Worm (Caenorhabditis elegans): ENCODE data around the gene Y53F4B.39.
A peak's percentile ranks its signal among the peaks of the same experiment; 100 is the strongest.

Y53F4B.39 gene

ce11 chrII:15165681-15166235 lies 55.8 kb downstream of the Y53F4B.39 start, which contains the start of gene gst-27 (continued):
- TF ChIP-seq snpc-1.3 (tag; optimal IDR thresholded peaks at IDR 0.05; ENCODE audit: insufficient read depth) (peak; percentile 95), mcd-1 (GFP tag; IDR thresholded peaks at IDR 0.05) (peak; percentile 77), him-1 (tag; optimal IDR thresholded peaks at IDR 0.05) (peak; percentile 88), ztf-18 (tag; optimal IDR thresholded peaks at IDR 0.05) (peak; percentile 76), mxl-1 (tag; optimal IDR thresholded peaks at IDR 0.05) (peak; percentile 87), ceh-40 (GFP tag; IDR thresholded peaks at IDR 0.05) (peak; percentile 84), zim-3 (tag; optimal IDR thresholded peaks at IDR 0.05) (peak; percentile 92), nhr-179 (tag; optimal IDR thresholded peaks at IDR 0.05) (peak; percentile 72), unc-62 (GFP tag; optimal IDR thresholded peaks at IDR 0.05) (no peak), chd-7 (tag; optimal IDR thresholded peaks at IDR 0.05) (peak; percentile 93), B0336.3 (GFP tag; IDR thresholded peaks at IDR 0.05) (peak; percentile 87), repo-1 (tag; optimal IDR thresholded peaks at IDR 0.05) (peak; percentile 76), nfya-2 (GFP tag; IDR thresholded peaks at IDR 0.05) (no peak), F57C9.4 (tag; optimal IDR thresholded peaks at IDR 0.05) (peak; percentile 39), hlh-12 (tag; optimal IDR thresholded peaks at IDR 0.05) (no peak), tbx-9 (tag; optimal IDR thresholded peaks at IDR 0.05; ENCODE audit: borderline replicate concordance) (peak; percentile 68), Y67H2A.10 (GFP tag; conservative IDR thresholded peaks at IDR 0.05) (no peak), athp-1 (tag; optimal IDR thresholded peaks at IDR 0.05) (peak; percentile 87), nhr-80 (tag; optimal IDR thresholded peaks at IDR 0.05) (peak; percentile 69), sptf-2 (GFP tag; optimal IDR thresholded peaks at IDR 0.05) (peak; percentile 73), ccch-3 (GFP tag; optimal IDR thresholded peaks at IDR 0.05) (peak; percentile 55), ceh-91 (GFP tag; IDR thresholded peaks at IDR 0.05) (0 out of 2 replicates have a peak, but pooled peaks have one; percentile 21), ztf-6 (GFP tag; IDR thresholded peaks at IDR 0.05) (peak; percentile 54; the same call in 1 of the 2 replicates), ets-4 (GFP tag; optimal IDR thresholded peaks at IDR 0.05) (peak; percentile 77), hrde-1 (tag; optimal IDR thresholded peaks at IDR 0.05; ENCODE audit: borderline replicate concordance) (peak; percentile 79), rcor-1 (GFP tag; IDR thresholded peaks at IDR 0.05) (peak; percentile 83), attf-6 (GFP tag; IDR thresholded peaks at IDR 0.05) (peak; percentile 61), aptf-3 (GFP tag; IDR thresholded peaks at IDR 0.05) (0 out of 2 replicates have a peak, but pooled peaks have one; percentile 47), C17E4.6 (GFP tag; IDR thresholded peaks at IDR 0.05) (peak; percentile 70), rpc-1 (optimal IDR thresholded peaks at IDR 0.05) (peak; percentile 93), rpc-1 (tag; optimal IDR thresholded peaks at IDR 0.05) (peak; percentile 96), nhr-90 (tag; optimal IDR thresholded peaks at IDR 0.05) (peak; percentile 95), let-607 (tag; optimal IDR thresholded peaks at IDR 0.05) (peak; percentile 24 to 56), dpff-1 (tag; optimal IDR thresholded peaks at IDR 0.05) (peak; percentile 82), zfh-2 (GFP tag; conservative IDR thresholded peaks at IDR 0.05) (peak; percentile 86), lin-26 (GFP tag; IDR thresholded peaks at IDR 0.05) (peak; percentile 97), ztf-26 (tag; optimal IDR thresholded peaks at IDR 0.05) (peak; percentile 91), nhr-120 (GFP tag; IDR thresholded peaks at IDR 0.05) (0 out of 2 replicates have a peak, but pooled peaks have one; percentile 72), cebp-2 (GFP tag; IDR thresholded peaks at IDR 0.05) (peak; percentile 86), madf-8 (GFP tag; conservative IDR thresholded peaks at IDR 0.05) (peak; percentile 46), efl-1 (GFP tag; optimal IDR thresholded peaks at IDR 0.05) (peak; percentile 39), Y56A3A.18 (GFP tag; IDR thresholded peaks at IDR 0.05) (peak; percentile 85), gei-17 (GFP tag; optimal IDR thresholded peaks at IDR 0.05) (peak; percentile 59), tbp1 (GFP tag; optimal IDR thresholded peaks at IDR 0.05) (peak; percentile 97), K12H6.12 (tag; optimal IDR thresholded peaks at IDR 0.05) (peak; percentile 82), bed-1 (GFP tag; IDR thresholded peaks at IDR 0.05) (0 out of 2 replicates have a peak, but pooled peaks have one; percentile 37), dpl-1 (GFP tag; optimal IDR thresholded peaks at IDR 0.05) (peak; percentile 41), attf-3 (GFP tag; conservative IDR thresholded peaks at IDR 0.05) (peak; percentile 60; the same call in 1 of the 2 replicates), die-1 (tag; optimal IDR thresholded peaks at IDR 0.05) (peak; percentile 95)

Data from whole organism, young adult.